Worm (Caenorhabditis elegans) whole organism, late embryonic: Measurements from ENCODE around the gene daf-37.

ENCODE experiments used
- ama-1 ChIP-seq: fragments of 150-350 bp; optimal IDR thresholded peaks from 2 replicates; lab custom pipeline; 2014
- ceh-30 ChIP-seq: fragments of 150-350 bp; optimal IDR thresholded peaks from 2 replicates; lab custom pipeline; 2014; ENCODE audit warnings: missing biosample characterization, missing genetic modification characterization
- ceh-9 ChIP-seq: sonication (generic microtip); optimal IDR thresholded peaks from 2 replicates; lab custom pipeline; 2016; ENCODE audit warnings: mild to moderate bottlenecking, missing genetic modification characterization, inconsistent platforms, missing compliant biosample characterization
- che-1 ChIP-seq: sonication (generic microtip); optimal IDR thresholded peaks from 2 replicates; lab custom pipeline; 2016; ENCODE audit warnings: mild to moderate bottlenecking, missing genetic modification characterization, missing compliant biosample characterization
- pha-4 ChIP-seq: fragments of 150-350 bp; optimal IDR thresholded peaks from 2 replicates; lab custom pipeline; 2018; ENCODE audit warnings: missing biosample characterization, missing genetic modification reagents, missing genetic modification characterization
- ref-2 ChIP-seq: sonication (generic microtip); optimal IDR thresholded peaks from 2 replicates; lab custom pipeline; 2016; ENCODE audit warnings: missing genetic modification characterization, missing compliant biosample characterization
- unc-3 ChIP-seq, 2 experiments: fragments of 200-800 bp in 1 of 2; sonication (Bioruptor generic) in 1 of 2; sonication (generic microtip) in 1 of 2; conservative IDR thresholded peaks in 1 of 2; optimal IDR thresholded peaks in 1 of 2; 2 replicates each; pipeline versions ENCODE4 v1.3.6 to Lab custom; 2016 to 2022; ENCODE audit warnings: missing compliant biosample characterization in 2 of 2, missing genetic modification characterization in 2 of 2, missing genetic modification reagents in 1 of 2

ce11 chrII:6256024-6256423 is 48.0 kb upstream of the daf-37 start, which contains the start of gene F13H8.5:
- TF ChIP-seq che-1 (tag; lab: Kevin White, UChicago) (no peak), ref-2 (tag; lab: Kevin White, UChicago) (no peak), ceh-9 (tag; lab: Kevin White, UChicago) (no peak), ama-1 (lab: Kevin White, UChicago) (no peak), ceh-30 (no peak), unc-3 (GFP tag; conservative IDR thresholded peaks at IDR 0.05; lab: Robert Waterston, UW) (no peak), unc-3 (tag; optimal IDR thresholded peaks at IDR 0.05; lab: Kevin White, UChicago) (no peak), pha-4 (tag; lab: Kevin White, UChicago) (no peak)
